Fruit fly (Drosophila melanogaster): Measurements from ENCODE around the gene tnc.

- no peak for TF ChIP-seq CG9705 (GFP tag; optimal IDR thresholded peaks at IDR 0.05)
- no peak for TF ChIP-seq woc (GFP tag; optimal IDR thresholded peaks at IDR 0.05)
- no peak for TF ChIP-seq fru (GFP tag; optimal IDR thresholded peaks at IDR 0.05)
- TF ChIP-seq Jra (GFP tag; optimal IDR thresholded peaks at IDR 0.05): no peak
- TF ChIP-seq Sp1 (GFP tag; optimal IDR thresholded peaks at IDR 0.05): no peak
- TF ChIP-seq Vsx2 (GFP tag; optimal IDR thresholded peaks at IDR 0.05; ENCODE audit: partially characterized antibody): no peak
- TF ChIP-seq GATAd (GFP tag; optimal IDR thresholded peaks at IDR 0.05): no peak
- no peak for TF ChIP-seq Dfd (GFP tag; optimal IDR thresholded peaks at IDR 0.05)
- no peak for TF ChIP-seq Abd-B (GFP tag; optimal IDR thresholded peaks at IDR 0.05)
- no peak for TF ChIP-seq lola (GFP tag; optimal IDR thresholded peaks at IDR 0.05)
- TF ChIP-seq N (GFP tag; optimal IDR thresholded peaks at IDR 0.05): no peak
- no peak for TF ChIP-seq usp (GFP tag; optimal IDR thresholded peaks at IDR 0.05)
- no peak for TF ChIP-seq sage (GFP tag; optimal IDR thresholded peaks at IDR 0.05)
Observed at dm6 chr3R:25044816-25045551, 60.8 kb downstream of the tnc start, which contains the start of gene 5PtaseI.
